Fruit fly (Drosophila melanogaster) whole organism: Measurements from ENCODE around the gene Naa30B.

ENCODE experiments used
- CG8478 ChIP-seq: fragments of >200 bp; optimal IDR thresholded peaks from 2 replicates; lab custom pipeline; 2018; ENCODE audit warnings: inconsistent platforms
- Dll ChIP-seq: fragments of >200 bp; optimal IDR thresholded peaks from 2 replicates; lab custom pipeline; 2017
- EcR ChIP-seq, 2 experiments: fragments of >200 bp; optimal IDR thresholded peaks; 2 replicates each; lab custom pipeline; 2017; ENCODE audit warnings: missing biosample characterization in 2 of 2, missing genetic modification characterization in 2 of 2, missing genetic modification reagents in 2 of 2
- pan ChIP-seq: fragments of >200 bp; optimal IDR thresholded peaks from 2 replicates; lab custom pipeline; 2017
- psq ChIP-seq: fragments of >200 bp; optimal IDR thresholded peaks from 2 replicates; lab custom pipeline; 2017
- usp ChIP-seq: fragments of >200 bp; optimal IDR thresholded peaks from 2 replicates; lab custom pipeline; 2017; ENCODE audit warnings: missing biosample characterization, missing genetic modification characterization, mixed read lengths

dm6 chr3L:1488592-1489183 is 16.8 kb upstream of the Naa30B start:
- no peak for TF ChIP-seq CG8478 (lab: Kevin White, UChicago)
- no peak for TF ChIP-seq psq (lab: Kevin White, UChicago)
- no peak for TF ChIP-seq Dll
- TF ChIP-seq usp (GFP tag; lab: Kevin White, UChicago), result no peak
- no peak for TF ChIP-seq pan (lab: Kevin White, UChicago)
- no peak for TF ChIP-seq EcR (GFP tag; optimal IDR thresholded peaks at IDR 0.05; lab: Kevin White, UChicago)
